Fruit fly (Drosophila melanogaster) whole organism, prepupa: ENCODE measurements around the gene Alp10.

Source experiments
- CG6792 ChIP-seq: fragments of 200-800 bp; sonication (Bioruptor generic); optimal IDR thresholded peaks from 3 replicates; lab custom pipeline; 2016; ENCODE audit warnings: missing biosample characterization, missing genetic modification characterization
- OdsH ChIP-seq: fragments of 200-800 bp; sonication (Bioruptor generic); optimal IDR thresholded peaks from 3 replicates; lab custom pipeline; 2016; ENCODE audit warnings: missing biosample characterization, missing genetic modification characterization
- Sox14 ChIP-seq: fragments of 200-800 bp; sonication (Bioruptor generic); optimal IDR thresholded peaks from 3 replicates; lab custom pipeline; 2016; ENCODE audit warnings: missing biosample characterization, missing genetic modification characterization
- acj6 ChIP-seq: fragments of 200-800 bp; sonication (Bioruptor generic); optimal IDR thresholded peaks from 3 replicates; lab custom pipeline; 2016; ENCODE audit warnings: missing biosample characterization, missing genetic modification characterization
- dsx ChIP-seq: fragments of 200-800 bp; optimal IDR thresholded peaks from 3 replicates; lab custom pipeline; 2019; ENCODE audit warnings: missing biosample characterization, mild to moderate bottlenecking, missing genetic modification characterization, moderate library complexity; ENCODE audit not compliant: poor library complexity, severe bottlenecking

dm6 chr3L:5561341-5561740 is 33.7 kb downstream of the Alp10 start, which contains the start of gene sinu:
- no peak for TF ChIP-seq Sox14
- no peak for TF ChIP-seq OdsH (GFP tag; lab: Kevin White, UChicago)
- TF ChIP-seq dsx (GFP tag; lab: Kevin White, UChicago), result no peak
- no peak for TF ChIP-seq CG6792 (GFP tag; lab: Kevin White, UChicago)
- TF ChIP-seq acj6, result no peak
